Fruit fly (Drosophila melanogaster): ENCODE measurements around the gene CG10616.

DNA sequence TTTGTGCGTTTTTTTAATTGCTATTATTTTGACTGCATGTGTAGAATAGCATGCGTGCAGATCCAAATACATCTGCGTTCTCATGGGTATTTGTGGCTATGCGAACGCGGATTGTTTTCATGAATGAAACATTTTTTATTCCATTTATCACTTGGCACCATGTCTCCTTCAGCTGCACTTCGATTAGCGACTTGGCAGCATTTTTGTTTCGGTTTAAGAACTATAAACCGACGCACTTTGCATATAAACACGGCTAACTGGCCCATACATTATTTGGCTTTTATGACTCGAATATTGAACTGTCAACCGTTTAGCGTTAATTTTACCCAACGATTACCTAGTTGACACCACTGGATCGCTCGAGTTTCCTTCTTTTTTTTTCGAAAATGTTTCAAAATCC lies 12.9 kb downstream of the CG10616 start:
- no peak for TF ChIP-seq fkh (GFP tag; optimal IDR thresholded peaks at IDR 0.05)
- TF ChIP-seq cyc (GFP tag; optimal IDR thresholded peaks at IDR 0.05), result no peak
- TF ChIP-seq acj6 (GFP tag; optimal IDR thresholded peaks at IDR 0.05), result no peak
- TF ChIP-seq pdm3 (GFP tag; optimal IDR thresholded peaks at IDR 0.05), result no peak
- TF ChIP-seq Met (GFP tag; optimal IDR thresholded peaks at IDR 0.05), result no peak
- TF ChIP-seq CG15336 (GFP tag; IDR thresholded peaks at IDR 0.05), result no peak
- peak; percentile 91 for TF ChIP-seq CG6808 (GFP tag; optimal IDR thresholded peaks at IDR 0.05)
- no peak for TF ChIP-seq CG3919 (GFP tag; optimal IDR thresholded peaks at IDR 0.05)
- TF ChIP-seq Lpt (GFP tag; optimal IDR thresholded peaks at IDR 0.05), result no peak

Measured in whole organism, prepupa.